Fruit fly (Drosophila melanogaster) whole organism, prepupa: ENCODE data around the gene RpS28b.

Experiments
- Blimp-1 ChIP-seq: fragments of 200-800 bp; sonication (Bioruptor generic); optimal IDR thresholded peaks from 3 replicates; lab custom pipeline; 2017; ENCODE audit warnings: missing biosample characterization, missing genetic modification characterization, mild to moderate bottlenecking, moderate library complexity, missing genetic modification reagents
- CG10631 ChIP-seq: fragments of 200-800 bp; sonication (Bioruptor generic); optimal IDR thresholded peaks from 2 replicates; lab custom pipeline; 2016; ENCODE audit warnings: missing biosample characterization, missing genetic modification characterization
- CG11762 ChIP-seq: fragments of 200-800 bp; sonication (Bioruptor generic); optimal IDR thresholded peaks from 3 replicates; lab custom pipeline; 2016; ENCODE audit warnings: missing biosample characterization, missing genetic modification characterization; ENCODE audit not compliant: insufficient read depth
- CG11902 ChIP-seq: fragments of 200-800 bp; sonication (Bioruptor generic); optimal IDR thresholded peaks from 3 replicates; lab custom pipeline; 2016; ENCODE audit warnings: missing biosample characterization, missing genetic modification characterization
- CG15336 ChIP-seq: fragments of 200-800 bp; sonication (Bioruptor generic); IDR thresholded peaks from 2 replicates; pipeline ENCODE4 v1.3.6; 2022; ENCODE audit warnings: missing biosample characterization, missing genetic modification characterization
- CG34406 ChIP-seq: fragments of 200-800 bp; sonication (Bioruptor generic); optimal IDR thresholded peaks from 3 replicates; lab custom pipeline; 2016; ENCODE audit warnings: missing biosample characterization, missing genetic modification characterization
- CG3919 ChIP-seq: fragments of 200-800 bp; sonication (Bioruptor generic); optimal IDR thresholded peaks from 3 replicates; lab custom pipeline; 2016; ENCODE audit warnings: missing biosample characterization, missing genetic modification characterization
- CG4318 ChIP-seq: fragments of 200-800 bp; sonication (Bioruptor generic); optimal IDR thresholded peaks from 3 replicates; lab custom pipeline; 2017; ENCODE audit warnings: missing biosample characterization, mild to moderate bottlenecking, missing genetic modification characterization
- CG6163 ChIP-seq: fragments of 200-800 bp; sonication (Bioruptor generic); IDR thresholded peaks from 3 replicates; pipeline ENCODE4 v1.3.6; 2022; ENCODE audit warnings: missing biosample characterization, missing genetic modification characterization
- CG6276 ChIP-seq: fragments of 200-800 bp; sonication (Bioruptor generic); optimal IDR thresholded peaks from 2 replicates; lab custom pipeline; 2017; ENCODE audit warnings: missing biosample characterization, mild to moderate bottlenecking, missing genetic modification characterization
- CG6808 ChIP-seq: fragments of 200-800 bp; sonication (Bioruptor generic); optimal IDR thresholded peaks from 3 replicates; lab custom pipeline; 2017; ENCODE audit warnings: missing biosample characterization, missing genetic modification characterization, mild to moderate bottlenecking, moderate library complexity, missing genetic modification reagents
- CG7368 ChIP-seq: fragments of 200-800 bp; sonication (Bioruptor generic); optimal IDR thresholded peaks from 3 replicates; lab custom pipeline; 2016; ENCODE audit warnings: missing biosample characterization, missing genetic modification characterization
- CG8319 ChIP-seq: fragments of 200-800 bp; sonication (Bioruptor generic); optimal IDR thresholded peaks from 3 replicates; lab custom pipeline; 2016; ENCODE audit warnings: missing biosample characterization, missing genetic modification characterization
- CG8632 ChIP-seq: fragments of 200-800 bp; sonication (Bioruptor generic); optimal IDR thresholded peaks from 3 replicates; lab custom pipeline; 2016; ENCODE audit warnings: missing biosample characterization, missing genetic modification characterization
- CG9139 ChIP-seq: fragments of 200-800 bp; sonication (Bioruptor generic); optimal IDR thresholded peaks from 3 replicates; lab custom pipeline; 2017; ENCODE audit warnings: missing biosample characterization, mild to moderate bottlenecking, missing genetic modification characterization
- Eip75B ChIP-seq: fragments of 200-800 bp; sonication (Bioruptor generic); optimal IDR thresholded peaks from 3 replicates; lab custom pipeline; 2016; ENCODE audit warnings: missing biosample characterization, missing genetic modification characterization
- Eip93F ChIP-seq: fragments of 200-800 bp; sonication (Bioruptor generic); optimal IDR thresholded peaks from 2 replicates; lab custom pipeline; 2016; ENCODE audit warnings: missing biosample characterization, mild to moderate bottlenecking, missing genetic modification characterization
- Ets96B ChIP-seq: fragments of 200-800 bp; optimal IDR thresholded peaks from 2 replicates; lab custom pipeline; 2019; ENCODE audit warnings: missing biosample characterization, mild to moderate bottlenecking, missing genetic modification characterization, moderate library complexity
- Gug ChIP-seq: fragments of 200-800 bp; sonication (Bioruptor generic); IDR thresholded peaks from 2 replicates; pipeline ENCODE4 v1.3.6; 2022; ENCODE audit warnings: missing biosample characterization, missing genetic modification characterization
- Hr38 ChIP-seq: sonication (Bioruptor generic); optimal IDR thresholded peaks from 2 replicates; lab custom pipeline; 2016; ENCODE audit warnings: missing biosample characterization, missing genetic modification characterization
- Hr39 ChIP-seq: fragments of 200-800 bp; sonication (Bioruptor generic); optimal IDR thresholded peaks from 2 replicates; lab custom pipeline; 2016; ENCODE audit warnings: missing biosample characterization, missing genetic modification characterization
- Hr4 ChIP-seq: fragments of 200-800 bp; sonication (Bioruptor generic); optimal IDR thresholded peaks from 3 replicates; lab custom pipeline; 2016; ENCODE audit warnings: missing biosample characterization, missing genetic modification characterization
- Met ChIP-seq: fragments of 200-800 bp; sonication (Bioruptor generic); optimal IDR thresholded peaks from 3 replicates; lab custom pipeline; 2016; ENCODE audit warnings: missing biosample characterization, missing genetic modification characterization
- OdsH ChIP-seq: fragments of 200-800 bp; sonication (Bioruptor generic); optimal IDR thresholded peaks from 3 replicates; lab custom pipeline; 2016; ENCODE audit warnings: missing biosample characterization, missing genetic modification characterization
- Smox ChIP-seq: fragments of 200-800 bp; sonication (Bioruptor generic); optimal IDR thresholded peaks from 3 replicates; lab custom pipeline; 2016; ENCODE audit warnings: missing biosample characterization, missing genetic modification characterization
- Sox102F ChIP-seq: fragments of 200-800 bp; sonication (Bioruptor generic); optimal IDR thresholded peaks from 2 replicates; lab custom pipeline; 2016; ENCODE audit warnings: missing biosample characterization, mild to moderate bottlenecking, missing genetic modification characterization
- Sox14 ChIP-seq: fragments of 200-800 bp; sonication (Bioruptor generic); optimal IDR thresholded peaks from 3 replicates; lab custom pipeline; 2016; ENCODE audit warnings: missing biosample characterization, missing genetic modification characterization
- Sox15 ChIP-seq: fragments of 200-800 bp; sonication (Bioruptor generic); optimal IDR thresholded peaks from 3 replicates; lab custom pipeline; 2016; ENCODE audit warnings: missing biosample characterization, missing genetic modification characterization
- cyc ChIP-seq: fragments of 200-800 bp; sonication (Bioruptor generic); optimal IDR thresholded peaks from 3 replicates; lab custom pipeline; 2016; ENCODE audit warnings: missing biosample characterization, missing genetic modification characterization
- dac ChIP-seq: fragments of 200-800 bp; sonication (Bioruptor generic); optimal IDR thresholded peaks from 2 replicates; lab custom pipeline; 2017; ENCODE audit warnings: missing biosample characterization, mild to moderate bottlenecking, missing genetic modification characterization
- fd59A ChIP-seq: fragments of 200-800 bp; sonication (Bioruptor generic); optimal IDR thresholded peaks from 2 replicates; lab custom pipeline; 2017; ENCODE audit warnings: missing biosample characterization, mild to moderate bottlenecking, missing genetic modification characterization, missing genetic modification reagents
- fd85E ChIP-seq: fragments of 200-800 bp; sonication (Bioruptor generic); optimal IDR thresholded peaks from 3 replicates; lab custom pipeline; 2016; ENCODE audit warnings: missing biosample characterization, missing genetic modification characterization
- fkh ChIP-seq: fragments of 200-800 bp; sonication (Bioruptor generic); optimal IDR thresholded peaks from 3 replicates; lab custom pipeline; 2017; ENCODE audit warnings: missing biosample characterization, mild to moderate bottlenecking, missing genetic modification characterization, moderate library complexity
- pdm3 ChIP-seq: fragments of 200-800 bp; sonication (Bioruptor generic); optimal IDR thresholded peaks from 3 replicates; lab custom pipeline; 2016; ENCODE audit warnings: missing biosample characterization, missing genetic modification characterization
- spab ChIP-seq: fragments of 200-800 bp; sonication (Bioruptor generic); optimal IDR thresholded peaks from 2 replicates; lab custom pipeline; 2017; ENCODE audit warnings: missing biosample characterization, mild to moderate bottlenecking, missing genetic modification characterization, missing genetic modification reagents
- ss ChIP-seq, 2 experiments: fragments of 200-800 bp; sonication (Bioruptor generic); optimal IDR thresholded peaks; 2 replicates in 1 of 2; 3 replicates in 1 of 2; lab custom pipeline; 2017 to 2018; ENCODE audit warnings: mild to moderate bottlenecking in 2 of 2, missing biosample characterization in 2 of 2, missing genetic modification characterization in 2 of 2, moderate library complexity in 1 of 2
- topi ChIP-seq: fragments of 200-800 bp; sonication (Bioruptor generic); optimal IDR thresholded peaks from 3 replicates; lab custom pipeline; 2016; ENCODE audit warnings: missing biosample characterization, missing genetic modification characterization
- vri ChIP-seq: fragments of 200-800 bp; sonication (Bioruptor generic); optimal IDR thresholded peaks from 3 replicates; lab custom pipeline; 2016; ENCODE audit warnings: missing biosample characterization, mild to moderate bottlenecking, missing genetic modification characterization

RpS28b gene

DNA sequence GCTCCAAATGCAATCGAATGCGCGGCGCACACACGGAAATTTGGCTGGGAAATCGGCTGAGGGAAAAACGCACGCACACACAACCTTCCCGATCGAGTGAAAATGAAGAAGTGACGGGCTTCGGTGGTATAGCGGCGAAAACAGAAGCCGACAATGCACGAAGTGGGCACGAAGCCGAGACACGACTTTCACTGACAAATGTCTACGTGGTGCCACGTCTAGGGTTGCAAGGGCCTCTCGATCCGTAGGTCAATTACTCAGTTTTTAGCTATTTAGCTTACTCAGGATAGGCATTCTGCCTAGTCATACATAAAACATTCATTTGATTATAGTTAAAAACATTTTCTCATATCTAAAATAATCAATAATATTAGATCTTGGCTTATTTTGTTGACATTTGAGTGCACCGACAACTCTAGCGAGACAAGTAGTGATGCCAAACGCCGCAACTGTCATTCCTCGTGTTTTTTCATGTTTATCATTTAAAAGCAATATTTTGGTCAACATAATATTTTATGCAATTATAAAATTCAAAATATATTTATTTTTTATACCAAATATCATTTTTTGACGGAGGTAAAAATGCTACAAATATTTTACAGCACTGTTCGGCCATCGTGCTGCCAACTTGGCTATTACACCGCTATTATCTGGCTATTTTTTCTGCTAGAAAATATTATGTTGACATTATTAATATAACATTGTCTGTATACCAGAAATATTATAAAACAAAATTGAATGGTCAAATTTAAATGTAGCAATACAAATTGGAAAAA, 690 bp upstream of the RpS28b start (continued):
- peak; percentile 92 for TF ChIP-seq Smox (GFP tag; lab: Kevin White, UChicago)
- peak; percentile 86 for TF ChIP-seq CG10631 (GFP tag; lab: Kevin White, UChicago)
- peak; percentile 91 for TF ChIP-seq CG15336
- TF ChIP-seq CG6163 = peak; percentile 95
- peak; percentile 80 for TF ChIP-seq Hr4 (GFP tag; lab: Kevin White, UChicago)
- TF ChIP-seq ss (GFP tag; optimal IDR thresholded peaks at IDR 0.05; lab: Kevin White, UChicago) = peak; percentile 82 to 84
- peak; percentile 80 for TF ChIP-seq CG11762
- peak; percentile 83 for TF ChIP-seq Hr39 (GFP tag; lab: Kevin White, UChicago)
- peak; percentile 90 for TF ChIP-seq OdsH (GFP tag; lab: Kevin White, UChicago)
- peak; percentile 68 for TF ChIP-seq fd85E (GFP tag; lab: Kevin White, UChicago)
- peak; percentile 86 for TF ChIP-seq Eip93F
- peak; percentile 89 for TF ChIP-seq Sox14 (GFP tag; lab: Kevin White, UChicago)
- peak; percentile 85 for TF ChIP-seq cyc (GFP tag; lab: Kevin White, UChicago)
- no peak for TF ChIP-seq Hr38 (GFP tag; lab: Kevin White, UChicago)
- TF ChIP-seq CG34406 (GFP tag; lab: Kevin White, UChicago) = peak; percentile 83
- peak; percentile 90 for TF ChIP-seq Met
- TF ChIP-seq CG8632 (GFP tag; lab: Kevin White, UChicago) = peak; percentile 91
- TF ChIP-seq pdm3 (GFP tag; lab: Kevin White, UChicago) = peak; percentile 91
- TF ChIP-seq Sox15 = peak; percentile 80
- TF ChIP-seq CG4318 = peak; percentile 76
- peak; percentile 84 for TF ChIP-seq dac
- TF ChIP-seq CG11902 (GFP tag; lab: Kevin White, UChicago) = peak; percentile 54
- TF ChIP-seq CG8319 (GFP tag; lab: Kevin White, UChicago) = peak; percentile 78
- peak; percentile 75 for TF ChIP-seq fkh (GFP tag; lab: Kevin White, UChicago)
- peak; percentile 85 for TF ChIP-seq CG7368 (GFP tag; lab: Kevin White, UChicago)
- peak; percentile 90 for TF ChIP-seq CG6808 (GFP tag; lab: Kevin White, UChicago)
- TF ChIP-seq Ets96B = peak; percentile 88
- peak; percentile 81 for TF ChIP-seq spab (GFP tag; lab: Kevin White, UChicago)
- peak; percentile 92 for TF ChIP-seq Blimp-1
- TF ChIP-seq Eip75B (GFP tag; lab: Kevin White, UChicago) = peak; percentile 88

- TF ChIP-seq Sox102F (GFP tag; lab: Kevin White, UChicago) (no peak), Sox15 (no peak), CG6808 (GFP tag; lab: Kevin White, UChicago) (no peak), Eip75B (GFP tag; lab: Kevin White, UChicago) (no peak), Blimp-1 (no peak), topi (no peak), CG9139 (GFP tag; lab: Kevin White, UChicago) (no peak), fd59A (GFP tag; lab: Kevin White, UChicago) (no peak), OdsH (GFP tag; lab: Kevin White, UChicago) (no peak), Gug (GFP tag; lab: Robert Waterston, UW) (no peak), CG6276 (GFP tag; lab: Kevin White, UChicago) (no peak), CG3919 (no peak)
Measured at dm6 chrX:9556397-9556796, 2.0 kb downstream of the RpS28b start, which contains the start of gene CG15317. Gene CG15317, minus strand, starts transcription at chrX:9556544.

DNA sequence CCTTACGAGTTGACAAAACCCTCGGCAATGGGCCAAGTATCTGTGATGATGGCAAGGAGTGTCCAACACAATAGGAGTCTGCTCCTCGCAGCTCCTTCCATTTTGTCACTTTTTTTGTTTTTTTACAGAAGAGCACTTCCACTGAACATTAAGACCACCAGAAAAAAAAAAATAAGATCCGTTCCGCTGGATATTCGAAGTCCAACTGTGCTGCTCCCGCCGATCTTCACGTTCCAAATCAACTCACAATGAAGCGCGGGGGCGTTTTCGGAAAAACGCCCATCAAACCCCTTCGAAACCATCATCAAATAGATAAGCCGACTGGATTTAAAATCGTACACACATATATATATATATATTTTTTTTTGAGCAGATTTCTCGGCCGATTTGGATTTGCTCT, 16.8 kb downstream of the RpS28b start, which contains the start of gene Cubn:
Gene Cubn, minus strand, starts transcription at position 101 of the 400 bp plus-strand sequence.
- TF ChIP-seq CG8319 (GFP tag; lab: Kevin White, UChicago) = no peak
- TF ChIP-seq Met = no peak
- no peak for TF ChIP-seq vri (GFP tag; lab: Kevin White, UChicago)
- TF ChIP-seq CG8632 (GFP tag; lab: Kevin White, UChicago) = no peak
- TF ChIP-seq CG11902 (GFP tag; lab: Kevin White, UChicago) = no peak
